Fruit fly (Drosophila melanogaster) whole organism, embryonic: Measurements from ENCODE around the gene Gss1.

Source experiments
- dmrt99B ChIP-seq: fragments of 200-800 bp; sonication (Bioruptor generic); optimal IDR thresholded peaks from 2 replicates; lab custom pipeline; 2018; ENCODE audit warnings: missing biosample characterization, mild to moderate bottlenecking, missing genetic modification characterization, moderate library complexity
- lbe ChIP-seq: fragments of 200-800 bp; sonication (Bioruptor generic); optimal IDR thresholded peaks from 2 replicates; lab custom pipeline; 2016; ENCODE audit warnings: missing biosample characterization, mild to moderate bottlenecking, missing genetic modification characterization

DNA sequence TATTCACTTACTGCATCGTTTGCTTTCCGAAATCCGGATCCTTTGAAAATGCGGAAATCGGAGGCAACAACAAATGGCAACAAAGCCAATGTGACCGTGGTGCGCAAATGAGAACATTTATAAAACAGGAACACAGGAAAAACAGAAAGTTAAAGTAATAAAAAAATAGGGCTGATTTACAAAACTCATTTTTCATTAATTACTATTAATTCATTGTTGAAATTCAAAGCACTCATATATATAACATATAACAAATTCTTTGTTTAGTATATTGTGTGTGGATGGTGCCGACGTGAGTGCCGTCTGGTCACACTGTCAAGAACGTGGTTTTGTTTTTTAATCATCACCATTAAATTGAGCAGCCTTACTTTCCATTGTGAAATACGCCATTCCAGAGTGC lies 28.6 kb upstream of the Gss1 start, which contains the start of the genes Arp8 and CG6769:
- TF ChIP-seq lbe (GFP tag; lab: Kevin White, UChicago) (no peak), dmrt99B (tag; lab: Kevin White, UChicago) (no peak)
